Fruit fly (Drosophila melanogaster) whole organism, wandering third instar larva: Measurements from ENCODE around the gene hth.

Source experiments
- CG32264 ChIP-seq: fragments of 200-800 bp; sonication (Bioruptor generic); optimal IDR thresholded peaks from 2 replicates; lab custom pipeline; 2016; ENCODE audit warnings: missing biosample characterization, missing genetic modification characterization
- CG9705 ChIP-seq: fragments of 200-800 bp; sonication (Bioruptor generic); optimal IDR thresholded peaks from 2 replicates; lab custom pipeline; 2018; ENCODE audit warnings: missing biosample characterization, mild to moderate bottlenecking, missing genetic modification characterization
- Hnf4 ChIP-seq: fragments of 200-800 bp; sonication (Bioruptor generic); optimal IDR thresholded peaks from 2 replicates; lab custom pipeline; 2016; ENCODE audit warnings: missing biosample characterization, mild to moderate bottlenecking, missing genetic modification characterization
- Hr78 ChIP-seq: fragments of >200 bp; optimal IDR thresholded peaks from 2 replicates; lab custom pipeline; 2017; ENCODE audit warnings: missing biosample characterization, missing genetic modification characterization
- dsf ChIP-seq: sonication (Bioruptor generic); optimal IDR thresholded peaks from 2 replicates; lab custom pipeline; 2016; ENCODE audit warnings: missing biosample characterization, missing genetic modification characterization, borderline replicate concordance
- fru ChIP-seq: fragments of 200-800 bp; sonication (Bioruptor generic); optimal IDR thresholded peaks from 3 replicates; lab custom pipeline; 2016; ENCODE audit warnings: missing biosample characterization, mild to moderate bottlenecking, missing genetic modification characterization
- h ChIP-seq: fragments of 200-800 bp; sonication (Bioruptor generic); optimal IDR thresholded peaks from 3 replicates; lab custom pipeline; 2016; ENCODE audit warnings: missing biosample characterization, mild to moderate bottlenecking, missing genetic modification characterization
- jim ChIP-seq: fragments of 175-275, 200-325 bp; sonication (Bioruptor generic); optimal IDR thresholded peaks from 2 replicates; lab custom pipeline; 2016; ENCODE audit warnings: missing biosample characterization, mild to moderate bottlenecking, missing genetic modification characterization
- lola ChIP-seq: fragments of >200 bp; optimal IDR thresholded peaks from 2 replicates; lab custom pipeline; 2017; ENCODE audit warnings: missing biosample characterization, missing genetic modification characterization
- pan ChIP-seq: fragments of >200 bp; optimal IDR thresholded peaks from 2 replicates; lab custom pipeline; 2017
- psq ChIP-seq: fragments of 200-800 bp; sonication (Bioruptor generic); optimal IDR thresholded peaks from 3 replicates; lab custom pipeline; 2017; ENCODE audit warnings: missing biosample characterization, mild to moderate bottlenecking, missing genetic modification characterization, moderate library complexity
- sv ChIP-seq: fragments of 200-800 bp; sonication (Bioruptor generic); optimal IDR thresholded peaks from 3 replicates; lab custom pipeline; 2016; ENCODE audit warnings: missing biosample characterization, missing genetic modification characterization

DNA sequence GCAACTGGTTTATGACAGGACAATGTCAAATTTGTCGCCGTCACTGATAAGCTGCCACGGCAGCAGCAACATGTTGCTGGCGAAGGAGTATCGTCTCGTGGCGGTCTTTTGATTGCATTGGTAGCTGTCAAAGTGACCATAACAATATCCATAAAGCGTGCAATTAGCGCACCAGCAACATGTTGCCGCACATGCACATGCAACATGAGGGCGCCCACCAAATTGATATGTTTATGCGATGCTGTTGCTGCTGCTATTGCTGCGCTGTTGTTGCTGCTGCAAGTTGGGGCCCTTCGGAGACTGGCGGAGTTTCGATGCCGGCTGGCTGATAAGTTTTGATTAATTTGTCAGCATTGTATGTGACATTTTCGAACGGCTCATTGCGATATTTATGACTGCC is 51.9 kb downstream of the hth start:
- TF ChIP-seq Hnf4 (GFP tag; lab: Kevin White, UChicago): no peak
- no peak for TF ChIP-seq pan (lab: Kevin White, UChicago)
- no peak for TF ChIP-seq dsf (GFP tag; lab: Kevin White, UChicago)
- TF ChIP-seq CG32264: no peak
- no peak for TF ChIP-seq sv (GFP tag; lab: Kevin White, UChicago)
- no peak for TF ChIP-seq fru (GFP tag; lab: Kevin White, UChicago)
- TF ChIP-seq psq (GFP tag; lab: Kevin White, UChicago): no peak
- TF ChIP-seq h (GFP tag; lab: Kevin White, UChicago): no peak
- no peak for TF ChIP-seq jim (GFP tag; lab: Kevin White, UChicago)
- no peak for TF ChIP-seq lola (GFP tag; lab: Kevin White, UChicago)
- TF ChIP-seq Hr78 (GFP tag; lab: Kevin White, UChicago): no peak
- no peak for TF ChIP-seq CG9705
